Fruit fly (Drosophila melanogaster): Measurements from ENCODE around the gene Mst87F.

Mst87F gene

dm6 chr3R:13793979-13794665 lies 33.7 kb downstream of the Mst87F start (continued):
- TF ChIP-seq bsh (GFP tag; optimal IDR thresholded peaks at IDR 0.05) (peak in 1 of 2 experiments; percentile 94), Xbp1 (GFP tag; optimal IDR thresholded peaks at IDR 0.05) (peak; percentile 73), Ets97D (GFP tag; optimal IDR thresholded peaks at IDR 0.05) (no peak), CkIIα-i1 (GFP tag; IDR thresholded peaks at IDR 0.05) (no peak), CG3163 (GFP tag; optimal IDR thresholded peaks at IDR 0.05) (no peak), slbo (GFP tag; IDR thresholded peaks at IDR 0.05) (peak; percentile 37; the same call in 1 of the 2 replicates), CG4404 (GFP tag; IDR thresholded peaks at IDR 0.05) (no peak), vvl (GFP tag; IDR thresholded peaks at IDR 0.05) (peak; percentile 80), lov (optimal IDR thresholded peaks at IDR 0.05) (no peak), lov (GFP tag; IDR thresholded peaks at IDR 0.05) (no peak), CG33557 (GFP tag; optimal IDR thresholded peaks at IDR 0.05) (peak; percentile 44), CG13123 (GFP tag; optimal IDR thresholded peaks at IDR 0.05) (peak; percentile 42), kay (GFP tag; optimal IDR thresholded peaks at IDR 0.05) (no peak), schlank (tag; optimal IDR thresholded peaks at IDR 0.05) (no peak), CG42726 (GFP tag; IDR thresholded peaks at IDR 0.05; ENCODE audit: partially characterized antibody) (no peak), slou (GFP tag; optimal IDR thresholded peaks at IDR 0.05) (no peak), YL-1 (GFP tag; optimal IDR thresholded peaks at IDR 0.05) (no peak), CG33213 (GFP tag; optimal IDR thresholded peaks at IDR 0.05) (no peak), CHES-1-like (GFP tag; optimal IDR thresholded peaks at IDR 0.05) (no peak), tap (tag; optimal IDR thresholded peaks at IDR 0.05) (peak; percentile 39), CG11247 (GFP tag; IDR thresholded peaks at IDR 0.05) (no peak), CG34376 (GFP tag; optimal IDR thresholded peaks at IDR 0.05) (no peak), Hr51 (GFP tag; optimal IDR thresholded peaks at IDR 0.05) (peak in 1 of 2 experiments; percentile 74), phol (tag; optimal IDR thresholded peaks at IDR 0.05) (peak; percentile 85), MTF-1 (GFP tag; optimal IDR thresholded peaks at IDR 0.05; ENCODE audit: borderline replicate concordance) (no peak), az2 (GFP tag; optimal IDR thresholded peaks at IDR 0.05) (peak; percentile 81), Elba2 (GFP tag; optimal IDR thresholded peaks at IDR 0.05) (no peak), CG13624 (GFP tag; optimal IDR thresholded peaks at IDR 0.05) (no peak), nom (GFP tag; optimal IDR thresholded peaks at IDR 0.05) (no peak), HmgD (GFP tag; optimal IDR thresholded peaks at IDR 0.05) (no peak), CG10959 (GFP tag; IDR thresholded peaks at IDR 0.05) (peak; percentile 51; the same call in 1 of the 2 replicates), CG7786 (GFP tag; optimal IDR thresholded peaks at IDR 0.05) (no peak), pum (GFP tag; optimal IDR thresholded peaks at IDR 0.05) (no peak), Opbp (GFP tag; IDR thresholded peaks at IDR 0.05; ENCODE audit: partially characterized antibody) (no peak), Rx (GFP tag; IDR thresholded peaks at IDR 0.05) (peak; percentile 33; the same call in 1 of the 2 replicates), CG2889 (GFP tag; IDR thresholded peaks at IDR 0.05) (no peak), tll (GFP tag; optimal IDR thresholded peaks at IDR 0.05) (no peak), org-1 (GFP tag; optimal IDR thresholded peaks at IDR 0.05) (peak; percentile 32), knrl (GFP tag; IDR thresholded peaks at IDR 0.05; ENCODE audit: partially characterized antibody) (no peak), Bgb (GFP tag; IDR thresholded peaks at IDR 0.05; ENCODE audit: partially characterized antibody) (no peak), CG7357 (GFP tag; IDR thresholded peaks at IDR 0.05) (no peak), grau (tag; optimal IDR thresholded peaks at IDR 0.05) (peak; percentile 73), CG14860 (GFP tag; IDR thresholded peaks at IDR 0.05; ENCODE audit: partially characterized antibody) (no peak), aop (GFP tag; IDR thresholded peaks at IDR 0.05) (no peak), CG4424 (GFP tag; optimal IDR thresholded peaks at IDR 0.05) (peak; percentile 76), CG43689 (GFP tag; IDR thresholded peaks at IDR 0.05) (no peak), CG12659 (GFP tag; optimal IDR thresholded peaks at IDR 0.05) (peak; percentile 37), yki (optimal IDR thresholded peaks at IDR 0.05) (no peak), Ravus (GFP tag; IDR thresholded peaks at IDR 0.05) (no peak), Hey (tag; optimal IDR thresholded peaks at IDR 0.05) (no peak)
